Fruit fly (Drosophila melanogaster) whole organism, embryonic: Measurements from ENCODE around the gene nAChRalpha3.

ENCODE experiments used
- Awh ChIP-seq: fragments of 200-800 bp; sonication (Bioruptor generic); IDR thresholded peaks from 2 replicates; pipeline ENCODE4, ENCODE4 v1.3.6; 2022; ENCODE audit warnings: missing biosample characterization, missing genetic modification characterization
- CG10267 ChIP-seq: fragments of 200-800 bp; sonication (Bioruptor generic); optimal IDR thresholded peaks from 2 replicates; lab custom pipeline; 2018; ENCODE audit warnings: missing biosample characterization, mild to moderate bottlenecking, missing genetic modification characterization, moderate library complexity
- CG10979 ChIP-seq: fragments of 200-800 bp; sonication (Bioruptor generic); optimal IDR thresholded peaks from 2 replicates; lab custom pipeline; 2018; ENCODE audit warnings: missing biosample characterization, mild to moderate bottlenecking, missing genetic modification characterization, moderate library complexity
- CG11247 ChIP-seq: fragments of 200-800 bp; sonication (Bioruptor generic); IDR thresholded peaks from 2 replicates; pipeline ENCODE4 v1.3.6; 2022; ENCODE audit warnings: missing biosample characterization, missing genetic modification characterization
- CG11398 ChIP-seq: fragments of 200-800 bp; sonication (Bioruptor generic); optimal IDR thresholded peaks from 2 replicates; lab custom pipeline; 2016; ENCODE audit warnings: missing biosample characterization, missing genetic modification characterization
- CG1233 ChIP-seq: fragments of 200-800 bp; sonication (Bioruptor generic); optimal IDR thresholded peaks from 4 replicates; lab custom pipeline; 2018; ENCODE audit warnings: missing biosample characterization, mild to moderate bottlenecking, missing genetic modification characterization
- CG14710 ChIP-seq: fragments of 200-800 bp; sonication (Bioruptor generic); optimal IDR thresholded peaks from 3 replicates; lab custom pipeline; 2019; ENCODE audit warnings: missing biosample characterization, mild to moderate bottlenecking, missing genetic modification characterization, moderate library complexity
- CG1529 ChIP-seq: fragments of 200-800 bp; sonication (Bioruptor generic); optimal IDR thresholded peaks from 3 replicates; lab custom pipeline; 2018; ENCODE audit warnings: missing biosample characterization, missing genetic modification characterization
- CG16863 ChIP-seq: fragments of 200-800 bp; sonication (Bioruptor generic); optimal IDR thresholded peaks from 3 replicates; lab custom pipeline; 2016; ENCODE audit warnings: missing biosample characterization, missing genetic modification characterization
- CG17328 ChIP-seq: fragments of 200-800 bp; sonication (Bioruptor generic); IDR thresholded peaks from 2 replicates; pipeline ENCODE4 v1.3.6; 2022; ENCODE audit warnings: missing biosample characterization, missing genetic modification characterization
- CG17361 ChIP-seq: fragments of 200-800 bp; sonication (Bioruptor generic); IDR thresholded peaks from 3 replicates; pipeline ENCODE4 v1.3.6; 2022; ENCODE audit warnings: missing biosample characterization, missing genetic modification characterization
- CG17568 ChIP-seq: fragments of 200-800 bp; sonication (Bioruptor generic); optimal IDR thresholded peaks from 2 replicates; lab custom pipeline; 2018; ENCODE audit warnings: missing biosample characterization, mild to moderate bottlenecking, missing genetic modification characterization, moderate library complexity
- CG18262 ChIP-seq: fragments of 200-800 bp; optimal IDR thresholded peaks from 3 replicates; lab custom pipeline; 2019; ENCODE audit warnings: missing biosample characterization, mild to moderate bottlenecking, missing genetic modification characterization, moderate library complexity
- CG1832 ChIP-seq: fragments of 200-800 bp; sonication (Bioruptor generic); optimal IDR thresholded peaks from 2 replicates; lab custom pipeline; 2017; ENCODE audit warnings: missing biosample characterization, mild to moderate bottlenecking, missing genetic modification characterization, inconsistent platforms
- CG2116 ChIP-seq: fragments of 200-800 bp; sonication (Bioruptor generic); optimal IDR thresholded peaks from 3 replicates; lab custom pipeline; 2018; ENCODE audit warnings: missing biosample characterization, mild to moderate bottlenecking, missing genetic modification characterization
- CG2875 ChIP-seq: fragments of 200-800 bp; sonication (Bioruptor generic); optimal IDR thresholded peaks from 2 replicates; lab custom pipeline; 2017; ENCODE audit warnings: missing biosample characterization, mild to moderate bottlenecking, missing genetic modification characterization, missing genetic modification reagents
- CG30403 ChIP-seq: fragments of 200-800 bp; sonication (Bioruptor generic); optimal IDR thresholded peaks from 3 replicates; lab custom pipeline; 2016; ENCODE audit warnings: missing biosample characterization, missing genetic modification characterization
- CG31441 ChIP-seq: fragments of 200-800 bp; sonication (Bioruptor generic); IDR thresholded peaks from 2 replicates; pipeline ENCODE4 v1.3.6; 2022; ENCODE audit warnings: missing biosample characterization, missing genetic modification characterization
- CG4424 ChIP-seq: fragments of 200-800 bp; sonication (Bioruptor generic); optimal IDR thresholded peaks from 3 replicates; lab custom pipeline; 2016; ENCODE audit warnings: missing biosample characterization, missing genetic modification characterization
- CG4820 ChIP-seq: fragments of 200-800 bp; sonication (Bioruptor generic); optimal IDR thresholded peaks from 3 replicates; lab custom pipeline; 2016; ENCODE audit warnings: missing biosample characterization, missing genetic modification characterization
- CG6272 ChIP-seq: fragments of 200-800 bp; sonication (Bioruptor generic); IDR thresholded peaks from 2 replicates; pipeline ENCODE4 v1.3.6; 2022; ENCODE audit warnings: missing biosample characterization, missing genetic modification characterization
- CG7928 ChIP-seq: fragments of 200-800 bp; sonication (Bioruptor generic); optimal IDR thresholded peaks from 2 replicates; lab custom pipeline; 2017; ENCODE audit warnings: missing biosample characterization, mild to moderate bottlenecking, missing genetic modification characterization
- D ChIP-seq, 2 experiments: fragments of 200-800 bp in 1 of 2; fragments of >200 bp in 1 of 2; sonication (Bioruptor generic) in 1 of 2; optimal IDR thresholded peaks; 2 replicates in 1 of 2; 3 replicates in 1 of 2; lab custom pipeline; 2017; ENCODE audit warnings: mild to moderate bottlenecking in 1 of 2, missing biosample characterization in 1 of 2, missing genetic modification characterization in 1 of 2, missing genetic modification reagents in 1 of 2
- Oli ChIP-seq: fragments of 200-800 bp; sonication (Bioruptor generic); optimal IDR thresholded peaks from 2 replicates; lab custom pipeline; 2018; ENCODE audit warnings: missing biosample characterization, mild to moderate bottlenecking, missing genetic modification characterization, moderate library complexity
- Six4 ChIP-seq: fragments of 200-800 bp; sonication (Bioruptor generic); optimal IDR thresholded peaks from 2 replicates; lab custom pipeline; 2016; ENCODE audit warnings: missing biosample characterization, missing genetic modification characterization
- YL-1 ChIP-seq: fragments of 200-800 bp; sonication (Bioruptor generic); optimal IDR thresholded peaks from 3 replicates; lab custom pipeline; 2017; ENCODE audit warnings: missing biosample characterization, mild to moderate bottlenecking, missing genetic modification characterization
- abd-A ChIP-seq: fragments of 200-800 bp; sonication (Bioruptor generic); optimal IDR thresholded peaks from 3 replicates; lab custom pipeline; 2019; ENCODE audit warnings: missing biosample characterization, mild to moderate bottlenecking, missing genetic modification characterization, moderate library complexity
- al ChIP-seq: fragments of 200-800 bp; sonication (Bioruptor generic); IDR thresholded peaks from 2 replicates; pipeline ENCODE4 v1.3.6; 2022; ENCODE audit warnings: missing biosample characterization, missing genetic modification characterization
- ap ChIP-seq: fragments of 200-800 bp; sonication (Bioruptor generic); IDR thresholded peaks from 2 replicates; pipeline ENCODE4 v1.3.6; 2022; ENCODE audit warnings: missing biosample characterization, missing genetic modification characterization
- ara ChIP-seq: fragments of 200-800 bp; sonication (Bioruptor generic); IDR thresholded peaks from 2 replicates; pipeline ENCODE4 v1.3.6; 2022; ENCODE audit warnings: missing biosample characterization, missing genetic modification characterization
- bsh ChIP-seq, 2 experiments: fragments of 200-800 bp; sonication (Bioruptor generic); optimal IDR thresholded peaks; 2 replicates each; lab custom pipeline; 2017 to 2018; ENCODE audit warnings: mild to moderate bottlenecking in 2 of 2, missing biosample characterization in 2 of 2, missing genetic modification characterization in 2 of 2, moderate library complexity in 1 of 2
- dimm ChIP-seq: fragments of 200-800 bp; sonication (Bioruptor generic); IDR thresholded peaks from 2 replicates; pipeline ENCODE4 v1.3.6; 2022; ENCODE audit warnings: missing biosample characterization, missing genetic modification characterization
- dmrt11E ChIP-seq: fragments of 200-800 bp; sonication (Bioruptor generic); optimal IDR thresholded peaks from 3 replicates; lab custom pipeline; 2018; ENCODE audit warnings: missing biosample characterization, mild to moderate bottlenecking, missing genetic modification characterization, moderate library complexity
- fd102C ChIP-seq: fragments of 200-800 bp; sonication (Bioruptor generic); optimal IDR thresholded peaks from 2 replicates; lab custom pipeline; 2018; ENCODE audit warnings: missing biosample characterization, mild to moderate bottlenecking, missing genetic modification characterization, moderate library complexity
- gcm ChIP-seq: fragments of 200-800 bp; sonication (Bioruptor generic); optimal IDR thresholded peaks from 2 replicates; lab custom pipeline; 2019; ENCODE audit warnings: missing biosample characterization, mild to moderate bottlenecking, missing genetic modification characterization, moderate library complexity
- gem ChIP-seq: fragments of 200-800 bp; sonication (Bioruptor generic); optimal IDR thresholded peaks from 2 replicates; lab custom pipeline; 2019; ENCODE audit warnings: missing biosample characterization, mild to moderate bottlenecking, missing genetic modification characterization, moderate library complexity
- her ChIP-seq: fragments of 200-800 bp; sonication (Bioruptor generic); optimal IDR thresholded peaks from 2 replicates; lab custom pipeline; 2016; ENCODE audit warnings: missing biosample characterization, missing genetic modification characterization
- ind ChIP-seq: fragments of 200-800 bp; sonication (Bioruptor generic); optimal IDR thresholded peaks from 3 replicates; lab custom pipeline; 2016; ENCODE audit warnings: missing biosample characterization, missing genetic modification characterization
- klu ChIP-seq: fragments of 200-800 bp; sonication (Bioruptor generic); IDR thresholded peaks from 2 replicates; pipeline ENCODE4 v1.3.6; 2022; ENCODE audit warnings: missing biosample characterization, missing genetic modification characterization
- oc ChIP-seq: fragments of 200-800 bp; sonication (Bioruptor generic); optimal IDR thresholded peaks from 2 replicates; lab custom pipeline; 2018; ENCODE audit warnings: missing biosample characterization, mild to moderate bottlenecking, missing genetic modification characterization, moderate library complexity
- otp ChIP-seq: fragments of 200-800 bp; sonication (Bioruptor generic); IDR thresholded peaks from 3 replicates; pipeline ENCODE4, ENCODE4 v1.3.6; 2022; ENCODE audit warnings: missing biosample characterization, missing genetic modification characterization
- repo ChIP-seq: fragments of 200-800 bp; sonication (Bioruptor generic); optimal IDR thresholded peaks from 2 replicates; lab custom pipeline; 2016; ENCODE audit warnings: missing biosample characterization, missing genetic modification characterization
- sima ChIP-seq: fragments of 200-800 bp; sonication (Bioruptor generic); optimal IDR thresholded peaks from 2 replicates; lab custom pipeline; 2016; ENCODE audit warnings: missing biosample characterization, missing genetic modification characterization
- sisA ChIP-seq: fragments of 200-800 bp; sonication (Bioruptor generic); IDR thresholded peaks from 2 replicates; pipeline ENCODE4 v1.3.6; 2022; ENCODE audit warnings: missing biosample characterization, missing genetic modification characterization
- sob ChIP-seq: fragments of 200-800 bp; sonication (Bioruptor generic); IDR thresholded peaks from 2 replicates; pipeline ENCODE4 v1.3.6; 2022; ENCODE audit warnings: missing biosample characterization, missing genetic modification characterization
- sqz ChIP-seq: fragments of 200-800 bp; sonication (Bioruptor generic); optimal IDR thresholded peaks from 3 replicates; lab custom pipeline; 2018; ENCODE audit warnings: missing biosample characterization, mild to moderate bottlenecking, missing genetic modification characterization
- ssp ChIP-seq: fragments of 200-800 bp; sonication (Bioruptor generic); IDR thresholded peaks from 2 replicates; pipeline ENCODE4 v1.3.6; 2022; ENCODE audit warnings: missing biosample characterization, missing genetic modification characterization
- vvl ChIP-seq: fragments of 200-800 bp; sonication (Bioruptor generic); IDR thresholded peaks from 2 replicates; pipeline ENCODE4 v1.3.6; 2022; ENCODE audit warnings: missing biosample characterization, missing genetic modification characterization
- z ChIP-seq: fragments of 200-800 bp; sonication (Bioruptor generic); IDR thresholded peaks from 3 replicates; pipeline ENCODE4 v1.3.6; 2022; ENCODE audit warnings: missing biosample characterization, missing genetic modification characterization

The nAChRalpha3 gene

dm6 chrX:8263236-8263635 is 103.7 kb downstream of the nAChRalpha3 start (continued):
- TF ChIP-seq CG7928 (GFP tag; lab: Kevin White, UChicago) (no peak), klu (no peak), z (GFP tag; lab: Robert Waterston, UW) (no peak), CG1832 (GFP tag; lab: Kevin White, UChicago) (no peak), her (GFP tag; lab: Kevin White, UChicago) (no peak), sisA (GFP tag; lab: Robert Waterston, UW) (0 out of 2 replicates have a peak, but pooled peaks have one; percentile 27), ap (no peak), bsh (GFP tag; optimal IDR thresholded peaks at IDR 0.05; lab: Kevin White, UChicago) (no peak), CG11247 (GFP tag; lab: Robert Waterston, UW) (no peak), CG30403 (peak; percentile 21)
- TF ChIP-seq, all 482 proteins: peak for 29

- peak; percentile 13 for TF ChIP-seq CG1529 (GFP tag; lab: Kevin White, UChicago)
- TF ChIP-seq CG17328 (GFP tag; lab: Robert Waterston, UW), result peak; percentile 44
- peak; percentile 7 for TF ChIP-seq sqz
- peak; percentile 7 for TF ChIP-seq CG4820 (GFP tag; lab: Kevin White, UChicago)
- peak; percentile 9 for TF ChIP-seq CG30403
- TF ChIP-seq CG2875 (GFP tag; lab: Kevin White, UChicago), result peak; percentile 11
- TF ChIP-seq gem (tag; lab: Kevin White, UChicago), result peak; percentile 62
- TF ChIP-seq oc (tag; lab: Kevin White, UChicago), result peak; percentile 19
- TF ChIP-seq Awh (GFP tag; lab: Robert Waterston, UW), result no peak
- TF ChIP-seq CG17361 (GFP tag; lab: Robert Waterston, UW), result no peak; the same call in 2 of the 3 replicates
- TF ChIP-seq CG16863 (GFP tag; lab: Kevin White, UChicago), result no peak
- no peak for TF ChIP-seq gcm
- TF ChIP-seq abd-A (tag; lab: Kevin White, UChicago), result no peak
- TF ChIP-seq CG17568 (GFP tag; lab: Kevin White, UChicago), result no peak
- TF ChIP-seq CG4424, result peak; percentile 39
- TF ChIP-seq Six4 (GFP tag; lab: Kevin White, UChicago), result no peak
- peak; percentile 36 for TF ChIP-seq CG14710 (tag; lab: Kevin White, UChicago)
- peak; percentile 53; the same call in 1 of the 2 replicates for TF ChIP-seq ara (GFP tag; lab: Robert Waterston, UW)
- TF ChIP-seq CG1233 (GFP tag; lab: Kevin White, UChicago), result no peak
- peak; percentile 65 for TF ChIP-seq vvl
- TF ChIP-seq CG11398 (GFP tag; lab: Kevin White, UChicago), result no peak
- TF ChIP-seq ind, result peak; percentile 19
- TF ChIP-seq CG18262, result peak; percentile 35
- no peak for TF ChIP-seq sob (GFP tag; lab: Robert Waterston, UW)
- peak; percentile 37 for TF ChIP-seq dmrt11E (tag; lab: Kevin White, UChicago)
- no peak for TF ChIP-seq al
- peak; percentile 24 for TF ChIP-seq Oli (tag; lab: Kevin White, UChicago)
- TF ChIP-seq repo, result no peak
- no peak for TF ChIP-seq YL-1 (GFP tag; lab: Kevin White, UChicago)
- 0 out of 3 replicates have a peak, but pooled peaks have one; percentile 17 for TF ChIP-seq otp (GFP tag; lab: Robert Waterston, UW)
- no peak for TF ChIP-seq CG6272 (GFP tag; lab: Robert Waterston, UW)
- peak; percentile 49 for TF ChIP-seq sisA (GFP tag; lab: Robert Waterston, UW)
- TF ChIP-seq CG2116 (GFP tag; lab: Kevin White, UChicago), result no peak
- no peak for TF ChIP-seq dimm (GFP tag; lab: Robert Waterston, UW)
- 0 out of 2 replicates have a peak, but pooled peaks have one; percentile 32 for TF ChIP-seq ssp
- TF ChIP-seq CG10267 (tag; lab: Kevin White, UChicago), result no peak
- no peak for TF ChIP-seq sima
- no peak for TF ChIP-seq fd102C (GFP tag; lab: Kevin White, UChicago)
- peak; percentile 62 for TF ChIP-seq CG10979 (tag; lab: Kevin White, UChicago)
- peak; percentile 37; the same call in 1 of the 2 replicates for TF ChIP-seq CG31441 (GFP tag; lab: Robert Waterston, UW)
- no peak for TF ChIP-seq D (optimal IDR thresholded peaks at IDR 0.05; lab: Kevin White, UChicago)
- peak; percentile 28 for TF ChIP-seq D (GFP tag; optimal IDR thresholded peaks at IDR 0.05; lab: Kevin White, UChicago)
These were observed 107.1 kb downstream of the nAChRalpha3 start for dm6 chrX:8259881-8260280.
